Worm (Caenorhabditis elegans): Measurements from ENCODE around the gene dct-5.

- no peak for TF ChIP-seq lin-39 (tag; optimal IDR thresholded peaks at IDR 0.05)
- TF ChIP-seq xbp-1 (tag; optimal IDR thresholded peaks at IDR 0.05): no peak
- TF ChIP-seq mdl-1 (tag; optimal IDR thresholded peaks at IDR 0.05): no peak
- no peak for TF ChIP-seq ama-1 (optimal IDR thresholded peaks at IDR 0.05)
- TF ChIP-seq mab-9 (GFP tag; IDR thresholded peaks at IDR 0.05): no peak
- TF ChIP-seq nhr-85 (tag): no peak
- TF ChIP-seq unc-130 (tag; optimal IDR thresholded peaks at IDR 0.05): no peak
- no peak for TF ChIP-seq alr-1 (tag; optimal IDR thresholded peaks at IDR 0.05; ENCODE audit: borderline replicate concordance)
- no peak for TF ChIP-seq ces-1 (GFP tag; optimal IDR thresholded peaks at IDR 0.05)
- TF ChIP-seq sptf-1 (tag; optimal IDR thresholded peaks at IDR 0.05): no peak
- no peak for TF ChIP-seq dpl-1 (GFP tag; optimal IDR thresholded peaks at IDR 0.05)
- TF ChIP-seq nhr-237 (tag; optimal IDR thresholded peaks at IDR 0.05): no peak
- TF ChIP-seq jun-1 (tag; optimal IDR thresholded peaks at IDR 0.05): no peak
Measured at ce11 chrII:5418317-5418716, 18.4 kb downstream of the dct-5 start.

All from whole organism, L1 larva.